Fruit fly (Drosophila melanogaster): ENCODE results near the gene MED28.

The MED28 gene

DNA sequence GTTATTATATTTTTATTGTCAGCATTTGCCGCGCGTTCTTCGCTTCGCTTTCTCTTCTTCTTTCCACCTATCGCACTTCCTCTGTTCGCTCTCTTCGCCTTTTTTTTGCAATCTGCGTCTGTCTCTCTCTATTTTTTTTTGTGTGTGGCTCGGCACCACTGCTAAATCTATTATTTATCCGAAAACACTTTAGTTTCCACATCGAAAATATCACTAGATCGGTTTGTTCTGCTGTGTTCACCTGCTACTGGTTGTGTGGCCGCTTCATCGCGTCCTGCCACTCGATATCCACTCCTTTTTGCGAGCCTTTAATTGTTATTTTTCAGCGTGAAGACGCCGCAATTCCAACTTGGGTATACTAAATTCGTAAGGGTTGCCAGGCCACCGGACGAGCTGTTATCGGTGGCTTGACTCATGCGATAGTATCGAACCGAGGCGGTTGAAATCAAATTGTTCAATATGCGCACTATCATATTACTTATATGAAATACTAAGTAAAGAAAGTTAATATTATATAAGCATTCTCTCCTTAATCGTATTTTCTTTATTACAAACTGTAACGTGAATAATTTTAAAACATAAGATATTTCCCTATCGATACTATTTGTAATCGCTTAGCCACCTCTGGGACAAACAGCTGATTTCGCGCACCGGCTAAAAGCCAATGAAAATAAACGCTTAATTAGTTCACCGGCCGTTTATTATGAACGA, 5.8 kb downstream of the MED28 start, which contains the start of the genes XNP, CG42488 and CG5116 (continued):
- TF ChIP-seq dsx (GFP tag; optimal IDR thresholded peaks at IDR 0.05; ENCODE audit: poor library complexity, severe bottlenecking): peak; percentile 69
- TF ChIP-seq CG15336 (GFP tag; IDR thresholded peaks at IDR 0.05): peak; percentile 69
- no peak for TF ChIP-seq Sox15 (GFP tag; optimal IDR thresholded peaks at IDR 0.05)
- no peak for TF ChIP-seq fd85E (GFP tag; optimal IDR thresholded peaks at IDR 0.05)
- peak; percentile 84 for TF ChIP-seq CG6808 (GFP tag; optimal IDR thresholded peaks at IDR 0.05)
- peak; percentile 73 for TF ChIP-seq CG32006 (GFP tag; optimal IDR thresholded peaks at IDR 0.05)
- TF ChIP-seq Lpt (GFP tag; optimal IDR thresholded peaks at IDR 0.05): peak; percentile 79
- peak; percentile 64 for TF ChIP-seq CG3032 (tag; optimal IDR thresholded peaks at IDR 0.05)

dm6 chr3R:25489116-25489515, 12.3 kb downstream of the MED28 start:
- no peak for TF ChIP-seq CG31627 (GFP tag; optimal IDR thresholded peaks at IDR 0.05)
- no peak for TF ChIP-seq ss (GFP tag; optimal IDR thresholded peaks at IDR 0.05)
- peak; percentile 29 for TF ChIP-seq Eip75B (GFP tag; optimal IDR thresholded peaks at IDR 0.05)
- TF ChIP-seq CG6792 (GFP tag; optimal IDR thresholded peaks at IDR 0.05): peak; percentile 25
- peak; percentile 36 for TF ChIP-seq CG16779 (tag; optimal IDR thresholded peaks at IDR 0.05)
- TF ChIP-seq Eip93F (GFP tag; optimal IDR thresholded peaks at IDR 0.05): no peak
- no peak for TF ChIP-seq Ets21C (GFP tag; optimal IDR thresholded peaks at IDR 0.05)
- TF ChIP-seq Hr38 (GFP tag; optimal IDR thresholded peaks at IDR 0.05): no peak
- TF ChIP-seq CG10669 (GFP tag; optimal IDR thresholded peaks at IDR 0.05): peak; percentile 57
- peak; percentile 27; the same call in 1 of the 2 replicates for TF ChIP-seq Gug (GFP tag; IDR thresholded peaks at IDR 0.05)
- peak; percentile 56 for TF ChIP-seq CG3032 (tag; optimal IDR thresholded peaks at IDR 0.05)
- peak; percentile 73 for TF ChIP-seq CG8119 (GFP tag; IDR thresholded peaks at IDR 0.05)
- no peak for TF ChIP-seq fd85E (GFP tag; optimal IDR thresholded peaks at IDR 0.05)
- peak; percentile 64 for TF ChIP-seq Ets96B (tag; optimal IDR thresholded peaks at IDR 0.05)
- no peak for TF ChIP-seq lz (GFP tag; optimal IDR thresholded peaks at IDR 0.05)
- TF ChIP-seq spab (GFP tag; optimal IDR thresholded peaks at IDR 0.05): peak; percentile 39
- TF ChIP-seq Lpt (GFP tag; optimal IDR thresholded peaks at IDR 0.05): peak; percentile 16
- TF ChIP-seq acj6 (GFP tag; optimal IDR thresholded peaks at IDR 0.05): peak; percentile 35
- TF ChIP-seq Hr39 (GFP tag; optimal IDR thresholded peaks at IDR 0.05): no peak
- TF ChIP-seq net (GFP tag; optimal IDR thresholded peaks at IDR 0.05): peak; percentile 40
- no peak for TF ChIP-seq Sox102F (GFP tag; optimal IDR thresholded peaks at IDR 0.05)
- peak; percentile 19 for TF ChIP-seq CG6276 (GFP tag; optimal IDR thresholded peaks at IDR 0.05)
- TF ChIP-seq CG10631 (GFP tag; optimal IDR thresholded peaks at IDR 0.05): peak; percentile 60
- peak; percentile 59 for TF ChIP-seq CG6808 (GFP tag; optimal IDR thresholded peaks at IDR 0.05)
- TF ChIP-seq CG4318 (GFP tag; optimal IDR thresholded peaks at IDR 0.05): no peak
- TF ChIP-seq dsx (GFP tag; optimal IDR thresholded peaks at IDR 0.05; ENCODE audit: poor library complexity, severe bottlenecking): peak; percentile 43
- no peak for TF ChIP-seq Smox (GFP tag; optimal IDR thresholded peaks at IDR 0.05)
- TF ChIP-seq fkh (GFP tag; optimal IDR thresholded peaks at IDR 0.05): peak; percentile 96
- no peak for TF ChIP-seq Sox14 (GFP tag; optimal IDR thresholded peaks at IDR 0.05)
- TF ChIP-seq CG9139 (GFP tag; optimal IDR thresholded peaks at IDR 0.05): peak; percentile 46
- TF ChIP-seq salr (GFP tag; optimal IDR thresholded peaks at IDR 0.05): peak in 1 of 2 experiments; percentile 8
- TF ChIP-seq topi (GFP tag; optimal IDR thresholded peaks at IDR 0.05): no peak
- TF ChIP-seq CG1621 (tag; optimal IDR thresholded peaks at IDR 0.05): no peak
- TF ChIP-seq CG8632 (GFP tag; optimal IDR thresholded peaks at IDR 0.05): no peak
- peak; percentile 66 for TF ChIP-seq CG15336 (GFP tag; IDR thresholded peaks at IDR 0.05)
- peak; percentile 12 for TF ChIP-seq cyc (GFP tag; optimal IDR thresholded peaks at IDR 0.05)
- TF ChIP-seq esn (GFP tag; optimal IDR thresholded peaks at IDR 0.05): peak; percentile 9
- TF ChIP-seq Hr4 (GFP tag; optimal IDR thresholded peaks at IDR 0.05): no peak
- TF ChIP-seq Sox15 (GFP tag; optimal IDR thresholded peaks at IDR 0.05): no peak
- TF ChIP-seq CG8319 (GFP tag; optimal IDR thresholded peaks at IDR 0.05): peak; percentile 22
- peak; percentile 1 for TF ChIP-seq Blimp-1 (GFP tag; optimal IDR thresholded peaks at IDR 0.05)
- TF ChIP-seq CG11902 (GFP tag; optimal IDR thresholded peaks at IDR 0.05): peak; percentile 33
- no peak for TF ChIP-seq pdm3 (GFP tag; optimal IDR thresholded peaks at IDR 0.05)
- TF ChIP-seq vri (GFP tag; optimal IDR thresholded peaks at IDR 0.05): no peak
- no peak for TF ChIP-seq Met (GFP tag; optimal IDR thresholded peaks at IDR 0.05)
- TF ChIP-seq CG34406 (GFP tag; optimal IDR thresholded peaks at IDR 0.05): peak; percentile 36

Measured in whole organism, prepupa.